Fruit fly (Drosophila melanogaster) whole organism, embryonic: ENCODE data around the gene CG7889.

Experiments used
- BtbVII ChIP-seq: fragments of 200-800 bp; sonication (Bioruptor generic); optimal IDR thresholded peaks from 3 replicates; lab custom pipeline; 2017; ENCODE audit warnings: missing biosample characterization, mild to moderate bottlenecking, missing genetic modification characterization
- CG12104 ChIP-seq: fragments of 200-800 bp; sonication (Bioruptor generic); optimal IDR thresholded peaks from 3 replicates; lab custom pipeline; 2016; ENCODE audit warnings: missing biosample characterization, missing genetic modification characterization
- CG13123 ChIP-seq: fragments of 200-800 bp; sonication (Bioruptor generic); optimal IDR thresholded peaks from 2 replicates; lab custom pipeline; 2016; ENCODE audit warnings: missing biosample characterization, missing genetic modification characterization
- CG13424 ChIP-seq: fragments of 200-800 bp; sonication (Bioruptor generic); optimal IDR thresholded peaks from 2 replicates; lab custom pipeline; 2019; ENCODE audit warnings: missing biosample characterization, mild to moderate bottlenecking, missing genetic modification characterization, moderate library complexity
- CG14014 ChIP-seq: fragments of 200-800 bp; sonication (Bioruptor generic); IDR thresholded peaks from 2 replicates; pipeline ENCODE4 v1.3.6; 2022; ENCODE audit warnings: missing biosample characterization, missing genetic modification characterization
- CG14860 ChIP-seq: fragments of 200-800 bp; sonication (Bioruptor generic); IDR thresholded peaks from 3 replicates; pipeline ENCODE4 v1.3.6; 2022; ENCODE audit warnings: missing biosample characterization, missing genetic modification characterization; ENCODE audit not compliant: partially characterized antibody
- CG17359 ChIP-seq: fragments of 200-800 bp; sonication (Bioruptor generic); optimal IDR thresholded peaks from 3 replicates; lab custom pipeline; 2018; ENCODE audit warnings: missing biosample characterization, mild to moderate bottlenecking, missing genetic modification characterization, moderate library complexity
- CG6689 ChIP-seq: fragments of 200-800 bp; sonication (Bioruptor generic); IDR thresholded peaks from 2 replicates; pipeline ENCODE4 v1.3.6; 2022; ENCODE audit warnings: missing biosample characterization, missing genetic modification characterization
- CG6791 ChIP-seq: fragments of 200-800 bp; sonication (Bioruptor generic); IDR thresholded peaks from 3 replicates; pipeline ENCODE4 v1.3.6; 2022; ENCODE audit warnings: missing biosample characterization, missing genetic modification characterization; ENCODE audit not compliant: partially characterized antibody
- CG6854 ChIP-seq: fragments of 200-800 bp; sonication (Bioruptor generic); optimal IDR thresholded peaks from 3 replicates; lab custom pipeline; 2017; ENCODE audit warnings: missing biosample characterization, mild to moderate bottlenecking, missing genetic modification characterization
- CG7987 ChIP-seq: fragments of 200-800 bp; sonication (Bioruptor generic); optimal IDR thresholded peaks from 2 replicates; lab custom pipeline; 2018; ENCODE audit warnings: missing biosample characterization, mild to moderate bottlenecking, missing genetic modification characterization, moderate library complexity
- CG8388 ChIP-seq: fragments of 200-800 bp; sonication (Bioruptor generic); optimal IDR thresholded peaks from 2 replicates; lab custom pipeline; 2019; ENCODE audit warnings: missing biosample characterization, mild to moderate bottlenecking, missing genetic modification characterization, moderate library complexity
- CG9437 ChIP-seq: fragments of 200-800 bp; sonication (Bioruptor generic); optimal IDR thresholded peaks from 2 replicates; lab custom pipeline; 2018; ENCODE audit warnings: missing biosample characterization, mild to moderate bottlenecking, missing genetic modification characterization
- CG9727 ChIP-seq: fragments of 200-800 bp; sonication (Bioruptor generic); optimal IDR thresholded peaks from 3 replicates; lab custom pipeline; 2017; ENCODE audit warnings: missing biosample characterization, mild to moderate bottlenecking, missing genetic modification characterization
- CG9797 ChIP-seq: fragments of 200-800 bp; sonication (Bioruptor generic); optimal IDR thresholded peaks from 3 replicates; lab custom pipeline; 2018; ENCODE audit warnings: missing biosample characterization, mild to moderate bottlenecking, missing genetic modification characterization
- CHES-1-like ChIP-seq: fragments of 200-800 bp; sonication (Bioruptor generic); optimal IDR thresholded peaks from 2 replicates; lab custom pipeline; 2016; ENCODE audit warnings: missing biosample characterization, missing genetic modification characterization
- E2f1 ChIP-seq: fragments of 200-800 bp; sonication (Bioruptor generic); IDR thresholded peaks from 2 replicates; pipeline ENCODE4 v1.3.6; 2022; ENCODE audit warnings: missing biosample characterization, missing genetic modification characterization
- Eip74EF ChIP-seq, 2 experiments: fragments of 200-800 bp in 1 of 2; fragments of >200 bp in 1 of 2; sonication (Bioruptor generic) in 1 of 2; optimal IDR thresholded peaks; 2 replicates each; lab custom pipeline; 2017 to 2019; ENCODE audit warnings: missing biosample characterization in 2 of 2, missing genetic modification characterization in 2 of 2, mild to moderate bottlenecking in 1 of 2, moderate library complexity in 1 of 2
- Elba2 ChIP-seq: fragments of 200-800 bp; sonication (Bioruptor generic); optimal IDR thresholded peaks from 3 replicates; lab custom pipeline; 2016; ENCODE audit warnings: missing biosample characterization, missing genetic modification characterization
- Ets97D ChIP-seq: fragments of 200-800 bp; sonication (Bioruptor generic); optimal IDR thresholded peaks from 3 replicates; lab custom pipeline; 2016; ENCODE audit warnings: missing biosample characterization, missing genetic modification characterization
- Fer3 ChIP-seq: fragments of 200-800 bp; sonication (Bioruptor generic); optimal IDR thresholded peaks from 2 replicates; lab custom pipeline; 2018; ENCODE audit warnings: missing biosample characterization, mild to moderate bottlenecking, missing genetic modification characterization, moderate library complexity
- HLH54F ChIP-seq: fragments of 200-800 bp; sonication (Bioruptor generic); optimal IDR thresholded peaks from 3 replicates; lab custom pipeline; 2016; ENCODE audit warnings: missing biosample characterization, missing genetic modification characterization
- Lpt ChIP-seq: fragments of >200 bp; optimal IDR thresholded peaks from 2 replicates; lab custom pipeline; 2018; ENCODE audit warnings: missing biosample characterization, missing genetic modification characterization
- MBD-R2 ChIP-seq: fragments of 200-800 bp; sonication (Bioruptor generic); IDR thresholded peaks from 2 replicates; pipeline ENCODE4 v1.3.6; 2022; ENCODE audit warnings: missing biosample characterization, missing genetic modification characterization
- Mrtf ChIP-seq: fragments of 200-800 bp; sonication (Bioruptor generic); IDR thresholded peaks from 3 replicates; pipeline ENCODE4 v1.3.6; 2022; ENCODE audit warnings: missing biosample characterization, missing genetic modification characterization
- Optix ChIP-seq: fragments of 200-800 bp; sonication (Bioruptor generic); IDR thresholded peaks from 3 replicates; pipeline ENCODE4 v1.3.6; 2022; ENCODE audit warnings: missing biosample characterization, missing genetic modification characterization
- Pdp1 ChIP-seq, 2 experiments: fragments of 200-800 bp; sonication (Bioruptor generic); optimal IDR thresholded peaks; 3 replicates each; lab custom pipeline; 2016; ENCODE audit warnings: missing biosample characterization in 2 of 2, missing genetic modification characterization in 2 of 2, mild to moderate bottlenecking in 1 of 2, moderate library complexity in 1 of 2
- Sox100B ChIP-seq: fragments of 200-800 bp; sonication (Bioruptor generic); optimal IDR thresholded peaks from 3 replicates; lab custom pipeline; 2018; ENCODE audit warnings: missing biosample characterization, mild to moderate bottlenecking, missing genetic modification characterization
- Spps ChIP-seq: fragments of 200-800 bp; sonication (Bioruptor generic); optimal IDR thresholded peaks from 2 replicates; lab custom pipeline; 2018; ENCODE audit warnings: missing biosample characterization, mild to moderate bottlenecking, missing genetic modification characterization
- Sry-δ ChIP-seq: fragments of 200-800 bp; sonication (Bioruptor generic); optimal IDR thresholded peaks from 2 replicates; lab custom pipeline; 2016; ENCODE audit warnings: missing biosample characterization, missing genetic modification characterization
- Ssrp ChIP-seq: fragments of 200-800 bp; sonication (Bioruptor generic); optimal IDR thresholded peaks from 2 replicates; lab custom pipeline; 2018; ENCODE audit warnings: missing biosample characterization, mild to moderate bottlenecking, missing genetic modification characterization, moderate library complexity
- abd-A ChIP-seq: fragments of 200-800 bp; sonication (Bioruptor generic); optimal IDR thresholded peaks from 3 replicates; lab custom pipeline; 2019; ENCODE audit warnings: missing biosample characterization, mild to moderate bottlenecking, missing genetic modification characterization, moderate library complexity
- chm ChIP-seq: fragments of 200-800 bp; sonication (Bioruptor generic); IDR thresholded peaks from 2 replicates; pipeline ENCODE4 v1.3.6; 2022; ENCODE audit warnings: missing biosample characterization, missing genetic modification characterization
- dan ChIP-seq: fragments of 200-800 bp; sonication (Bioruptor generic); IDR thresholded peaks from 2 replicates; pipeline ENCODE4 v1.3.6; 2022; ENCODE audit warnings: missing biosample characterization, missing genetic modification characterization
- dysf ChIP-seq: fragments of 200-800 bp; sonication (Bioruptor generic); IDR thresholded peaks from 3 replicates; pipeline ENCODE4 v1.3.6; 2022; ENCODE audit warnings: missing biosample characterization, missing genetic modification characterization
- ewg ChIP-seq: fragments of 200-800 bp; sonication (Bioruptor generic); optimal IDR thresholded peaks from 3 replicates; lab custom pipeline; 2017; ENCODE audit warnings: mild to moderate bottlenecking, missing biosample characterization, missing genetic modification reagents, missing genetic modification characterization
- fd102C ChIP-seq: fragments of 200-800 bp; sonication (Bioruptor generic); optimal IDR thresholded peaks from 2 replicates; lab custom pipeline; 2018; ENCODE audit warnings: missing biosample characterization, mild to moderate bottlenecking, missing genetic modification characterization, moderate library complexity
- ftz-f1 ChIP-seq: fragments of 200-800 bp; sonication (Bioruptor generic); optimal IDR thresholded peaks from 2 replicates; lab custom pipeline; 2016; ENCODE audit warnings: missing biosample characterization, missing genetic modification characterization
- gsb-n ChIP-seq: fragments of 200-800 bp; sonication (Bioruptor generic); optimal IDR thresholded peaks from 3 replicates; lab custom pipeline; 2018; ENCODE audit warnings: missing biosample characterization, mild to moderate bottlenecking, missing genetic modification characterization
- h ChIP-seq: fragments of >200 bp; optimal IDR thresholded peaks from 2 replicates; lab custom pipeline; 2017
- hbn ChIP-seq: fragments of 200-800 bp; sonication (Bioruptor generic); IDR thresholded peaks from 2 replicates; pipeline ENCODE4 v1.3.6; 2022; ENCODE audit warnings: missing biosample characterization, missing genetic modification characterization; ENCODE audit not compliant: partially characterized antibody
- jigr1 ChIP-seq: fragments of 200-800 bp; sonication (Bioruptor generic); IDR thresholded peaks from 3 replicates; pipeline ENCODE4 v1.3.6; 2022; ENCODE audit warnings: missing biosample characterization, missing genetic modification characterization
- nerfin-1 ChIP-seq: fragments of 200-800 bp; sonication (Bioruptor generic); optimal IDR thresholded peaks from 3 replicates; lab custom pipeline; 2019; ENCODE audit warnings: missing biosample characterization, mild to moderate bottlenecking, missing genetic modification characterization, moderate library complexity
- oc ChIP-seq: fragments of 200-800 bp; sonication (Bioruptor generic); optimal IDR thresholded peaks from 2 replicates; lab custom pipeline; 2018; ENCODE audit warnings: missing biosample characterization, mild to moderate bottlenecking, missing genetic modification characterization, moderate library complexity
- org-1 ChIP-seq: fragments of 200-800 bp; sonication (Bioruptor generic); optimal IDR thresholded peaks from 2 replicates; lab custom pipeline; 2017; ENCODE audit warnings: missing biosample characterization, missing genetic modification characterization
- pzg ChIP-seq: fragments of 200-800 bp; sonication (Bioruptor generic); optimal IDR thresholded peaks from 3 replicates; lab custom pipeline; 2018; ENCODE audit warnings: missing biosample characterization, mild to moderate bottlenecking, missing genetic modification characterization, moderate library complexity
- shn ChIP-seq: fragments of 200-800 bp; sonication (Bioruptor generic); optimal IDR thresholded peaks from 3 replicates; lab custom pipeline; 2016; ENCODE audit warnings: missing biosample characterization, missing genetic modification characterization
- so ChIP-seq: fragments of 200-800 bp; sonication (Bioruptor generic); IDR thresholded peaks from 3 replicates; pipeline ENCODE4 v1.3.6; 2022; ENCODE audit warnings: missing biosample characterization, missing genetic modification characterization
- sug ChIP-seq: fragments of 200-800 bp; optimal IDR thresholded peaks from 2 replicates; lab custom pipeline; 2019; ENCODE audit warnings: missing biosample characterization, mild to moderate bottlenecking, missing genetic modification characterization, moderate library complexity
- unpg ChIP-seq: fragments of 200-800 bp; sonication (Bioruptor generic); optimal IDR thresholded peaks from 3 replicates; lab custom pipeline; 2018; ENCODE audit warnings: missing biosample characterization, mild to moderate bottlenecking, missing genetic modification characterization, moderate library complexity

The CG7889 gene

dm6 chrX:19224580-19225303 is 18.7 kb upstream of the CG7889 start (continued):
- TF ChIP-seq chm (GFP tag; lab: Robert Waterston, UW) (no peak), CG14860 (GFP tag; lab: Robert Waterston, UW) (no peak), CG14014 (no peak), Fer3 (tag; lab: Kevin White, UChicago) (no peak), oc (peak; percentile 12), shn (GFP tag; lab: Kevin White, UChicago) (no peak), h (lab: Kevin White, UChicago) (no peak), sug (tag; lab: Kevin White, UChicago) (no peak), hbn (GFP tag; lab: Robert Waterston, UW) (no peak), CG6791 (no peak), Ssrp (tag; lab: Kevin White, UChicago) (peak; percentile 52), Optix (GFP tag; lab: Robert Waterston, UW) (no peak), Sry-δ (GFP tag; lab: Kevin White, UChicago) (no peak), CG12104 (peak; percentile 41), org-1 (GFP tag; lab: Kevin White, UChicago) (no peak), Spps (tag; lab: Kevin White, UChicago) (no peak), Ets97D (GFP tag; lab: Kevin White, UChicago) (no peak), Mrtf (GFP tag; lab: Robert Waterston, UW) (no peak), CG9797 (GFP tag; lab: Kevin White, UChicago) (no peak), dan (no peak), BtbVII (peak; percentile 3), so (GFP tag; lab: Robert Waterston, UW) (no peak), nerfin-1 (tag; lab: Kevin White, UChicago) (no peak), pzg (GFP tag; lab: Kevin White, UChicago) (no peak), CHES-1-like (GFP tag; lab: Kevin White, UChicago) (no peak), CG9727 (GFP tag; lab: Kevin White, UChicago) (peak; percentile 65), Eip74EF (GFP tag; optimal IDR thresholded peaks at IDR 0.05; lab: Kevin White, UChicago) (peak in 1 of 2 experiments; percentile 22), E2f1 (GFP tag; lab: Robert Waterston, UW) (no peak), Sox100B (GFP tag; lab: Kevin White, UChicago) (peak; percentile 72), CG13424 (tag; lab: Kevin White, UChicago) (peak; percentile 38), ewg (GFP tag; lab: Kevin White, UChicago) (peak; percentile 14), CG6854 (GFP tag; lab: Kevin White, UChicago) (no peak), HLH54F (GFP tag; lab: Kevin White, UChicago) (no peak), Elba2 (GFP tag; lab: Kevin White, UChicago) (no peak), CG17359 (tag; lab: Kevin White, UChicago) (peak; percentile 42), Lpt (GFP tag; lab: Kevin White, UChicago) (no peak), CG13123 (no peak), MBD-R2 (GFP tag; lab: Robert Waterston, UW) (no peak), jigr1 (GFP tag; lab: Robert Waterston, UW) (no peak), CG7987 (GFP tag; lab: Kevin White, UChicago) (no peak), CG6689 (peak; percentile 42; the same call in 1 of the 2 replicates), gsb-n (tag; lab: Kevin White, UChicago) (peak; percentile 3), dysf (no peak), CG8388 (GFP tag; lab: Kevin White, UChicago) (peak; percentile 45), fd102C (GFP tag; lab: Kevin White, UChicago) (no peak), CG9437 (GFP tag; lab: Kevin White, UChicago) (peak; percentile 73), abd-A (tag; lab: Kevin White, UChicago) (no peak), Pdp1 (GFP tag; optimal IDR thresholded peaks at IDR 0.05; lab: Kevin White, UChicago) (no peak), ftz-f1 (GFP tag; lab: Kevin White, UChicago) (no peak), unpg (GFP tag; lab: Kevin White, UChicago) (peak; percentile 20)
